Worm (Caenorhabditis elegans): Measurements from ENCODE around the gene C55C3.6.

Gene C55C3.6

ce11 chrIV:5666115-5667028 lies 16.6 kb upstream of the C55C3.6 start:
- no peak for TF ChIP-seq sea-2 (GFP tag; IDR thresholded peaks at IDR 0.05)
- TF ChIP-seq F55B11.4 (tag; optimal IDR thresholded peaks at IDR 0.05; ENCODE audit: borderline replicate concordance, insufficient read depth): no peak
- TF ChIP-seq D2030.7 (GFP tag; IDR thresholded peaks at IDR 0.05): peak; percentile 78
- TF ChIP-seq nhr-120 (GFP tag; IDR thresholded peaks at IDR 0.05): no peak
- no peak for TF ChIP-seq ztf-6 (GFP tag; IDR thresholded peaks at IDR 0.05)
- TF ChIP-seq ceh-100 (GFP tag; IDR thresholded peaks at IDR 0.05): no peak
- no peak for TF ChIP-seq hlh-12 (tag; optimal IDR thresholded peaks at IDR 0.05)
- TF ChIP-seq nhr-90 (tag; optimal IDR thresholded peaks at IDR 0.05): no peak
- TF ChIP-seq athp-1 (tag; optimal IDR thresholded peaks at IDR 0.05): no peak
- no peak for TF ChIP-seq hrde-1 (tag; optimal IDR thresholded peaks at IDR 0.05; ENCODE audit: borderline replicate concordance)
- TF ChIP-seq nhr-80 (tag; optimal IDR thresholded peaks at IDR 0.05): peak; percentile 19
- TF ChIP-seq madf-10 (tag; optimal IDR thresholded peaks at IDR 0.05): no peak
- peak; percentile 37 for TF ChIP-seq ceh-27 (GFP tag; optimal IDR thresholded peaks at IDR 0.05)
- no peak for TF ChIP-seq rec-8 (tag; optimal IDR thresholded peaks at IDR 0.05)
- peak; percentile 70 for TF ChIP-seq snpc-4 (GFP tag; optimal IDR thresholded peaks at IDR 0.05)
- TF ChIP-seq snpc-4 (tag; optimal IDR thresholded peaks at IDR 0.05): peak in 3 of 4 experiments; percentile 87 to 92 (median 90)
- no peak for TF ChIP-seq mes-4 (tag; optimal IDR thresholded peaks at IDR 0.05)
- no peak for TF ChIP-seq Y95B8A.8 (GFP tag; IDR thresholded peaks at IDR 0.05)
- no peak for TF ChIP-seq ceh-79 (tag; optimal IDR thresholded peaks at IDR 0.05)
- no peak for TF ChIP-seq B0336.3 (GFP tag; IDR thresholded peaks at IDR 0.05)
- TF ChIP-seq egl-44 (GFP tag; IDR thresholded peaks at IDR 0.05): no peak
- TF ChIP-seq B0035.1 (tag; optimal IDR thresholded peaks at IDR 0.05): no peak
- no peak for TF ChIP-seq K11D2.4 (GFP tag; IDR thresholded peaks at IDR 0.05)
- no peak for TF ChIP-seq B0261.1 (tag; optimal IDR thresholded peaks at IDR 0.05)
- TF ChIP-seq atf-7 (tag; optimal IDR thresholded peaks at IDR 0.05): no peak
- TF ChIP-seq F33H1.4 (GFP tag; IDR thresholded peaks at IDR 0.05): peak; percentile 34; the same call in 1 of the 2 replicates
- no peak for TF ChIP-seq aptf-3 (GFP tag; IDR thresholded peaks at IDR 0.05)
- TF ChIP-seq madf-3 (GFP tag; IDR thresholded peaks at IDR 0.05): no peak
- TF ChIP-seq nfya-1 (tag; optimal IDR thresholded peaks at IDR 0.05; ENCODE audit: borderline replicate concordance, insufficient read depth): no peak
- TF ChIP-seq Y79H2A.3 (GFP tag; conservative IDR thresholded peaks at IDR 0.05): no peak
- TF ChIP-seq lag-1 (GFP tag; IDR thresholded peaks at IDR 0.05): no peak
- TF ChIP-seq egrh-3 (GFP tag; IDR thresholded peaks at IDR 0.05): no peak
- no peak for TF ChIP-seq C06A6.2 (GFP tag; conservative IDR thresholded peaks at IDR 0.05)
- no peak for TF ChIP-seq aptf-2 (GFP tag; conservative IDR thresholded peaks at IDR 0.05)
- TF ChIP-seq Y53F4B.3 (GFP tag; IDR thresholded peaks at IDR 0.05): no peak
- TF ChIP-seq zim-3 (tag; optimal IDR thresholded peaks at IDR 0.05): no peak
- TF ChIP-seq hsf-1 (GFP tag; IDR thresholded peaks at IDR 0.05): peak; percentile 5; the same call in 1 of the 2 replicates
- no peak for TF ChIP-seq rcor-1 (GFP tag; IDR thresholded peaks at IDR 0.05)
- TF ChIP-seq mel-28 (tag; optimal IDR thresholded peaks at IDR 0.05; ENCODE audit: borderline replicate concordance): no peak
- TF ChIP-seq K12H6.12 (tag; optimal IDR thresholded peaks at IDR 0.05): no peak
- no peak for TF ChIP-seq pha-4 (tag; optimal IDR thresholded peaks at IDR 0.05)
- TF ChIP-seq egl-18 (GFP tag; IDR thresholded peaks at IDR 0.05): no peak
- peak; percentile 30; the same call in 1 of the 2 replicates for TF ChIP-seq dox-1 (GFP tag; IDR thresholded peaks at IDR 0.05)
- no peak for TF ChIP-seq ztf-28 (GFP tag; IDR thresholded peaks at IDR 0.05)
- TF ChIP-seq fkh-3 (tag; optimal IDR thresholded peaks at IDR 0.05): no peak
- TF ChIP-seq T07F8.4 (tag; optimal IDR thresholded peaks at IDR 0.05): no peak
- TF ChIP-seq dpl-1 (GFP tag; optimal IDR thresholded peaks at IDR 0.05): peak; percentile 73
